Fruit fly (Drosophila melanogaster): ENCODE data around the gene Nlg4.
A peak's percentile ranks its signal among the peaks of the same experiment; 100 is the strongest.

Gene Nlg4

dm6 chr3R:20258799-20259405, 54.3 kb downstream of the Nlg4 start:
- TF ChIP-seq CG17801 (GFP tag; optimal IDR thresholded peaks at IDR 0.05; ENCODE audit: partially characterized antibody): no peak

- TF ChIP-seq CG17801 (GFP tag; optimal IDR thresholded peaks at IDR 0.05; ENCODE audit: partially characterized antibody): no peak
These were observed 55.0 kb downstream of the Nlg4 start for dm6 chr3R:20259440-20260170.

dm6 chr3R:20260382-20260781, 55.8 kb downstream of the Nlg4 start:
- no peak for TF ChIP-seq CG17801 (GFP tag; optimal IDR thresholded peaks at IDR 0.05; ENCODE audit: partially characterized antibody)

dm6 chr3R:20261225-20261968, 56.8 kb downstream of the Nlg4 start:
- TF ChIP-seq CG17801 (GFP tag; optimal IDR thresholded peaks at IDR 0.05; ENCODE audit: partially characterized antibody): peak; percentile 98

dm6 chr3R:20261969-20262334, 57.3 kb downstream of the Nlg4 start:
- no peak for TF ChIP-seq CG17801 (GFP tag; optimal IDR thresholded peaks at IDR 0.05; ENCODE audit: partially characterized antibody)

dm6 chr3R:20262927-20263644, 58.5 kb downstream of the Nlg4 start:
- TF ChIP-seq CG17801 (GFP tag; optimal IDR thresholded peaks at IDR 0.05; ENCODE audit: partially characterized antibody): no peak

dm6 chr3R:20263793-20264483, 59.3 kb downstream of the Nlg4 start:
- TF ChIP-seq CG17801 (GFP tag; optimal IDR thresholded peaks at IDR 0.05; ENCODE audit: partially characterized antibody): no peak

dm6 chr3R:20264770-20265169, 60.2 kb downstream of the Nlg4 start:
- TF ChIP-seq CG17801 (GFP tag; optimal IDR thresholded peaks at IDR 0.05; ENCODE audit: partially characterized antibody): no peak

dm6 chr3R:20265239-20265846, 60.7 kb downstream of the Nlg4 start:
- no peak for TF ChIP-seq CG17801 (GFP tag; optimal IDR thresholded peaks at IDR 0.05; ENCODE audit: partially characterized antibody)

dm6 chr3R:20265969-20266368, 61.4 kb downstream of the Nlg4 start:
- TF ChIP-seq CG17801 (GFP tag; optimal IDR thresholded peaks at IDR 0.05; ENCODE audit: partially characterized antibody): no peak

- TF ChIP-seq CG17801 (GFP tag; optimal IDR thresholded peaks at IDR 0.05; ENCODE audit: partially characterized antibody): no peak
These were observed 69.0 kb downstream of the Nlg4 start for dm6 chr3R:20273568-20273967.

- peak; percentile 62 for TF ChIP-seq CG17801 (GFP tag; optimal IDR thresholded peaks at IDR 0.05; ENCODE audit: partially characterized antibody)
These were observed 70.1 kb downstream of the Nlg4 start for dm6 chr3R:20274521-20275294.

dm6 chr3R:20276012-20276411, 71.4 kb downstream of the Nlg4 start:
- no peak for TF ChIP-seq CG17801 (GFP tag; optimal IDR thresholded peaks at IDR 0.05; ENCODE audit: partially characterized antibody)

dm6 chr3R:20276760-20277159, 72.2 kb downstream of the Nlg4 start:
- TF ChIP-seq CG17801 (GFP tag; optimal IDR thresholded peaks at IDR 0.05; ENCODE audit: partially characterized antibody): no peak
